Fruit fly (Drosophila melanogaster) whole organism, embryonic: ENCODE results near the gene CG6878.

ENCODE experiments used
- Aef1 ChIP-seq: fragments of 200-800 bp; sonication (Bioruptor generic); IDR thresholded peaks from 3 replicates; pipeline ENCODE4 v1.3.6; 2022; ENCODE audit warnings: missing biosample characterization, missing genetic modification characterization
- Atf-2 ChIP-seq: fragments of 200-800 bp; sonication (Bioruptor generic); optimal IDR thresholded peaks from 2 replicates; lab custom pipeline; 2016; ENCODE audit warnings: missing biosample characterization, missing genetic modification characterization
- BEAF-32 ChIP-seq: fragments of 200-800 bp; sonication (Bioruptor generic); optimal IDR thresholded peaks from 3 replicates; lab custom pipeline; 2017; ENCODE audit warnings: missing biosample characterization, missing genetic modification characterization, mild to moderate bottlenecking, moderate library complexity, missing genetic modification reagents
- CG10654 ChIP-seq: fragments of 200-800 bp; sonication (Bioruptor generic); optimal IDR thresholded peaks from 2 replicates; lab custom pipeline; 2016; ENCODE audit warnings: missing biosample characterization, missing genetic modification characterization
- CG11085 ChIP-seq: fragments of 200-800 bp; sonication (Bioruptor generic); IDR thresholded peaks from 2 replicates; pipeline ENCODE4 v1.3.6; 2022; ENCODE audit warnings: missing biosample characterization, missing genetic modification characterization
- CG11723 ChIP-seq: fragments of 200-800 bp; sonication (Bioruptor generic); optimal IDR thresholded peaks from 2 replicates; lab custom pipeline; 2017; ENCODE audit warnings: missing biosample characterization, mild to moderate bottlenecking, missing genetic modification characterization
- CG12155 ChIP-seq: fragments of 200-800 bp; sonication (Bioruptor generic); optimal IDR thresholded peaks from 3 replicates; lab custom pipeline; 2016; ENCODE audit warnings: missing biosample characterization, missing genetic modification characterization
- CG13123 ChIP-seq: fragments of 200-800 bp; sonication (Bioruptor generic); optimal IDR thresholded peaks from 2 replicates; lab custom pipeline; 2016; ENCODE audit warnings: missing biosample characterization, missing genetic modification characterization
- CG14441 ChIP-seq: fragments of 200-800 bp; sonication (Bioruptor generic); IDR thresholded peaks from 2 replicates; pipeline ENCODE4 v1.3.6; 2022; ENCODE audit warnings: missing biosample characterization, missing genetic modification characterization
- CG15073 ChIP-seq: fragments of 200-800 bp; sonication (Bioruptor generic); optimal IDR thresholded peaks from 2 replicates; lab custom pipeline; 2016; ENCODE audit warnings: missing biosample characterization, missing genetic modification characterization
- CG16813 ChIP-seq: fragments of 200-800 bp; sonication (Bioruptor generic); IDR thresholded peaks from 3 replicates; pipeline ENCODE4 v1.3.6; 2022; ENCODE audit warnings: missing biosample characterization, missing genetic modification characterization; ENCODE audit not compliant: partially characterized antibody
- CG17612 ChIP-seq: fragments of 200-800 bp; sonication (Bioruptor generic); IDR thresholded peaks from 2 replicates; pipeline ENCODE4 v1.3.6; 2022; ENCODE audit warnings: missing biosample characterization, missing genetic modification characterization
- CG17829 ChIP-seq: fragments of 200-800 bp; optimal IDR thresholded peaks from 2 replicates; lab custom pipeline; 2019; ENCODE audit warnings: missing biosample characterization, mild to moderate bottlenecking, missing genetic modification characterization, moderate library complexity
- CG1792 ChIP-seq: fragments of 200-800 bp; sonication (Bioruptor generic); optimal IDR thresholded peaks from 2 replicates; lab custom pipeline; 2016; ENCODE audit warnings: missing biosample characterization, missing genetic modification characterization
- CG18476 ChIP-seq: fragments of 200-800 bp; sonication (Bioruptor generic); optimal IDR thresholded peaks from 2 replicates; lab custom pipeline; 2016; ENCODE audit warnings: missing biosample characterization, mild to moderate bottlenecking, missing genetic modification characterization
- CG2129 ChIP-seq: fragments of 200-800 bp; sonication (Bioruptor generic); IDR thresholded peaks from 2 replicates; pipeline ENCODE4 v1.3.6; 2022; ENCODE audit warnings: missing biosample characterization, missing genetic modification characterization; ENCODE audit not compliant: partially characterized antibody
- CG30403 ChIP-seq: fragments of 200-800 bp; sonication (Bioruptor generic); optimal IDR thresholded peaks from 3 replicates; lab custom pipeline; 2016; ENCODE audit warnings: missing biosample characterization, missing genetic modification characterization
- CG3281 ChIP-seq: fragments of 200-800 bp; sonication (Bioruptor generic); optimal IDR thresholded peaks from 3 replicates; lab custom pipeline; 2017; ENCODE audit warnings: missing biosample characterization, mild to moderate bottlenecking, missing genetic modification characterization
- CG3995 ChIP-seq: fragments of 200-800 bp; sonication (Bioruptor generic); optimal IDR thresholded peaks from 3 replicates; lab custom pipeline; 2016; ENCODE audit warnings: missing biosample characterization, missing genetic modification characterization
- CG43689 ChIP-seq: fragments of 200-800 bp; sonication (Bioruptor generic); IDR thresholded peaks from 2 replicates; pipeline ENCODE4 v1.3.6; 2022; ENCODE audit warnings: missing biosample characterization, missing genetic modification characterization
- CG4730 ChIP-seq: fragments of 200-800 bp; sonication (Bioruptor generic); IDR thresholded peaks from 2 replicates; pipeline ENCODE4 v1.3.6; 2022; ENCODE audit warnings: missing biosample characterization, missing genetic modification characterization
- CG6272 ChIP-seq: fragments of 200-800 bp; sonication (Bioruptor generic); IDR thresholded peaks from 2 replicates; pipeline ENCODE4 v1.3.6; 2022; ENCODE audit warnings: missing biosample characterization, missing genetic modification characterization
- CG6654 ChIP-seq: fragments of 200-800 bp; sonication (Bioruptor generic); optimal IDR thresholded peaks from 2 replicates; lab custom pipeline; 2017; ENCODE audit warnings: missing biosample characterization, mild to moderate bottlenecking, missing genetic modification characterization
- CG7745 ChIP-seq: fragments of 200-800 bp; sonication (Bioruptor generic); optimal IDR thresholded peaks from 2 replicates; lab custom pipeline; 2018; ENCODE audit warnings: missing biosample characterization, mild to moderate bottlenecking, missing genetic modification characterization, moderate library complexity
- CkIIα-i1 ChIP-seq: fragments of 200-800 bp; sonication (Bioruptor generic); IDR thresholded peaks from 2 replicates; pipeline ENCODE4 v1.3.6; 2022; ENCODE audit warnings: missing biosample characterization, missing genetic modification characterization
- GATAe ChIP-seq: fragments of 200-800 bp; sonication (Bioruptor generic); conservative IDR thresholded peaks from 2 replicates; pipeline ENCODE4 v1.3.6; 2022; ENCODE audit warnings: missing biosample characterization, missing genetic modification characterization
- HLH3B ChIP-seq: fragments of 200-800 bp; sonication (Bioruptor generic); IDR thresholded peaks from 2 replicates; pipeline ENCODE4 v1.3.6; 2022; ENCODE audit warnings: missing biosample characterization, missing genetic modification characterization
- Hmr ChIP-seq: fragments of 200-800 bp; sonication (Bioruptor generic); optimal IDR thresholded peaks from 3 replicates; lab custom pipeline; 2017; ENCODE audit warnings: mild to moderate bottlenecking, missing biosample characterization, missing genetic modification reagents, missing genetic modification characterization
- NfI ChIP-seq: fragments of 200-800 bp; sonication (Bioruptor generic); optimal IDR thresholded peaks from 3 replicates; lab custom pipeline; 2018; ENCODE audit warnings: missing biosample characterization, mild to moderate bottlenecking, missing genetic modification characterization, moderate library complexity
- Poxn ChIP-seq: fragments of 200-800 bp; sonication (Bioruptor generic); IDR thresholded peaks from 2 replicates; pipeline ENCODE4 v1.3.6; 2022; ENCODE audit warnings: missing biosample characterization, missing genetic modification characterization
- Vsx1 ChIP-seq: fragments of 200-800 bp; sonication (Bioruptor generic); optimal IDR thresholded peaks from 2 replicates; lab custom pipeline; 2017; ENCODE audit warnings: missing biosample characterization, mild to moderate bottlenecking, missing genetic modification characterization, missing genetic modification reagents
- YL-1 ChIP-seq: fragments of 200-800 bp; sonication (Bioruptor generic); optimal IDR thresholded peaks from 3 replicates; lab custom pipeline; 2017; ENCODE audit warnings: missing biosample characterization, mild to moderate bottlenecking, missing genetic modification characterization
- aop ChIP-seq: fragments of 200-800 bp; sonication (Bioruptor generic); IDR thresholded peaks from 2 replicates; pipeline ENCODE4 v1.3.6; 2022; ENCODE audit warnings: missing biosample characterization, missing genetic modification characterization
- ase ChIP-seq: fragments of 200-800 bp; sonication (Bioruptor generic); IDR thresholded peaks from 3 replicates; pipeline ENCODE4 v1.3.6; 2022; ENCODE audit warnings: missing biosample characterization, missing genetic modification characterization
- ash1 ChIP-seq: fragments of 200-800 bp; sonication (Bioruptor generic); optimal IDR thresholded peaks from 2 replicates; lab custom pipeline; 2018; ENCODE audit warnings: missing biosample characterization, mild to moderate bottlenecking, missing genetic modification characterization
- az2 ChIP-seq: fragments of 200-800 bp; sonication (Bioruptor generic); optimal IDR thresholded peaks from 3 replicates; lab custom pipeline; 2016; ENCODE audit warnings: missing biosample characterization, missing genetic modification characterization
- br ChIP-seq: fragments of >200 bp; optimal IDR thresholded peaks from 2 replicates; lab custom pipeline; 2017
- croc ChIP-seq: fragments of 200-800 bp; sonication (Bioruptor generic); conservative IDR thresholded peaks from 3 replicates; pipeline ENCODE4 v1.3.6; 2022; ENCODE audit warnings: missing biosample characterization, missing genetic modification characterization
- dati ChIP-seq: fragments of 200-800 bp; sonication (Bioruptor generic); IDR thresholded peaks from 2 replicates; pipeline ENCODE4 v1.3.6; 2022; ENCODE audit warnings: missing biosample characterization, missing genetic modification characterization
- gcm ChIP-seq: fragments of 200-800 bp; sonication (Bioruptor generic); optimal IDR thresholded peaks from 2 replicates; lab custom pipeline; 2019; ENCODE audit warnings: missing biosample characterization, mild to moderate bottlenecking, missing genetic modification characterization, moderate library complexity
- insv ChIP-seq, 2 experiments: fragments of 200-800 bp; sonication (Bioruptor generic); optimal IDR thresholded peaks; 3 replicates each; lab custom pipeline; 2016 to 2018; ENCODE audit warnings: missing biosample characterization in 2 of 2, missing genetic modification characterization in 2 of 2
- lmd ChIP-seq: fragments of 200-800 bp; sonication (Bioruptor generic); IDR thresholded peaks from 2 replicates; pipeline ENCODE4 v1.3.6; 2022; ENCODE audit warnings: missing biosample characterization, missing genetic modification characterization
- lov ChIP-seq, 2 experiments: fragments of 200-800 bp in 1 of 2; fragments of >200 bp in 1 of 2; sonication (Bioruptor generic) in 1 of 2; IDR thresholded peaks in 1 of 2; optimal IDR thresholded peaks in 1 of 2; 2 replicates in 1 of 2; 3 replicates in 1 of 2; pipeline versions ENCODE4 v1.3.6 to Lab custom; 2017 to 2022; ENCODE audit warnings: missing biosample characterization in 1 of 2, missing genetic modification characterization in 1 of 2
- org-1 ChIP-seq: fragments of 200-800 bp; sonication (Bioruptor generic); optimal IDR thresholded peaks from 2 replicates; lab custom pipeline; 2017; ENCODE audit warnings: missing biosample characterization, missing genetic modification characterization
- pnt ChIP-seq: fragments of 200-800 bp; sonication (Bioruptor generic); optimal IDR thresholded peaks from 3 replicates; lab custom pipeline; 2016; ENCODE audit warnings: missing biosample characterization, missing genetic modification characterization
- seq ChIP-seq: fragments of 200-800 bp; sonication (Bioruptor generic); IDR thresholded peaks from 2 replicates; pipeline ENCODE4 v1.3.6; 2022; ENCODE audit warnings: missing biosample characterization, missing genetic modification characterization
- sob ChIP-seq: fragments of 200-800 bp; sonication (Bioruptor generic); IDR thresholded peaks from 2 replicates; pipeline ENCODE4 v1.3.6; 2022; ENCODE audit warnings: missing biosample characterization, missing genetic modification characterization
- ssp ChIP-seq: fragments of 200-800 bp; sonication (Bioruptor generic); IDR thresholded peaks from 2 replicates; pipeline ENCODE4 v1.3.6; 2022; ENCODE audit warnings: missing biosample characterization, missing genetic modification characterization
- tio ChIP-seq: fragments of 200-800 bp; sonication (Bioruptor generic); optimal IDR thresholded peaks from 2 replicates; lab custom pipeline; 2017; ENCODE audit warnings: missing biosample characterization, missing genetic modification characterization, inconsistent platforms
- unpg ChIP-seq: fragments of 200-800 bp; sonication (Bioruptor generic); optimal IDR thresholded peaks from 3 replicates; lab custom pipeline; 2018; ENCODE audit warnings: missing biosample characterization, mild to moderate bottlenecking, missing genetic modification characterization, moderate library complexity

The CG6878 gene

DNA sequence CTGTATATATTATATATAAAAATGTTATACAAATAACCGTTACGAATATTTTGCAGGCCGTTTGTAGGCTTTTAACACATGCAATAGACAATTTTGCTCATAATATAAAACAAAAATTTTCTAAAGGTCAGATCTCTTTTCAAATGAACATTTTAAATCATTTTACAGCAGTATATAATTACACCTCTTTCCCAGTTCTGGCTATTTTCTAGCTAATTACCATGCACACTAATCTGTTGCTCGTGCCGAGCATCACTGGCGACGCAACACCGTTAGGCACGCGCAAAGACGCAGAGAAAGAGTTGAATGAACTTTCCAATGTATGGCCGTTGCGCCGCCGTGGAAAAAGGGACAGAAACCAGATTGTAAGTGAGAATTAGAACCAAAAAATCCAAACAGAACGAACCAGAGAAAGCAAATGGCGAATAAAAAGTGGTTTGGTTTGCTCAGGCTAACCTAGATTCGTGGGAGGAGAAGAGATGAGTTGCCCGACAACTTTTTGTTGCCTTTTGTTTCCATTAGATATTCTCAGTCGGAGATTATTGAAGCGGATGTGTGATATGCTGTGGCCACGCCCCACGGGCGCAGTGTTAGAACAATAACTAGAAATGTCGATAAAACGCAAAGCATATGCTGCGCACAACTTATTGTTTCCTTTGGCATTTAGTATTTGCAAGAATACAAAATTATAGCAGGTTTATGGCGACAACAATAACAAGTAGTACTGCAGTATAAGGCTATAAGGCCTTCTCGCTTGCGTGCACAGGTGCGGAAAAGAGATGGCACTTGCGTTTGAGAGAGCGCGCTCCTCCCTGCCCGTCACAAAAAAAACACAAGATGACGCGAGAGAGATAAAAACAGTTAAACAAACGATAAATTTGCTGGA, 20.3 kb upstream of the CG6878 start (continued):
- TF ChIP-seq aop (no peak), ase (GFP tag; lab: Robert Waterston, UW) (no peak), gcm (GFP tag; lab: Kevin White, UChicago) (no peak), CG4730 (GFP tag; lab: Robert Waterston, UW) (no peak), lov (optimal IDR thresholded peaks at IDR 0.05; lab: Kevin White, UChicago) (no peak), lov (GFP tag; IDR thresholded peaks at IDR 0.05; lab: Robert Waterston, UW) (no peak), CG12155 (GFP tag; lab: Kevin White, UChicago) (no peak), CG15073 (GFP tag; lab: Kevin White, UChicago) (no peak), BEAF-32 (no peak), CG30403 (peak; percentile 59), Aef1 (GFP tag; lab: Robert Waterston, UW) (peak; percentile 49; the same call in 2 of the 3 replicates), Hmr (GFP tag; lab: Kevin White, UChicago) (peak; percentile 19), sob (GFP tag; lab: Robert Waterston, UW) (peak; percentile 25; the same call in 1 of the 2 replicates), CG2129 (no peak), org-1 (GFP tag; lab: Kevin White, UChicago) (no peak), CG1792 (no peak), CG7745 (tag; lab: Kevin White, UChicago) (no peak), unpg (GFP tag; lab: Kevin White, UChicago) (peak; percentile 16), CG11085 (GFP tag; lab: Robert Waterston, UW) (0 out of 2 replicates have a peak, but pooled peaks have one; percentile 17), HLH3B (GFP tag; lab: Robert Waterston, UW) (no peak), CG16813 (GFP tag; lab: Robert Waterston, UW) (no peak), seq (GFP tag; lab: Robert Waterston, UW) (no peak), dati (GFP tag; lab: Robert Waterston, UW) (no peak), CG14441 (GFP tag; lab: Robert Waterston, UW) (peak; percentile 26; the same call in 1 of the 2 replicates), ssp (no peak), br (lab: Kevin White, UChicago) (no peak), insv (GFP tag; optimal IDR thresholded peaks at IDR 0.05; lab: Kevin White, UChicago) (peak in 1 of 2 experiments; percentile 80), CG43689 (GFP tag; lab: Robert Waterston, UW) (no peak), ash1 (GFP tag; lab: Kevin White, UChicago) (no peak), az2 (GFP tag; lab: Kevin White, UChicago) (no peak), CG17829 (no peak), YL-1 (GFP tag; lab: Kevin White, UChicago) (peak; percentile 84), CG18476 (GFP tag; lab: Kevin White, UChicago) (no peak), Atf-2 (GFP tag; lab: Kevin White, UChicago) (no peak), lmd (GFP tag; lab: Robert Waterston, UW) (peak; percentile 30), CG3995 (no peak), CG11723 (peak; percentile 8), NfI (GFP tag; lab: Kevin White, UChicago) (no peak), CG10654 (GFP tag; lab: Kevin White, UChicago) (no peak), CkIIα-i1 (GFP tag; lab: Robert Waterston, UW) (no peak), tio (GFP tag; lab: Kevin White, UChicago) (no peak), CG6272 (no peak), CG3281 (GFP tag; lab: Kevin White, UChicago) (no peak), CG6654 (no peak), CG13123 (GFP tag; lab: Kevin White, UChicago) (no peak), croc (GFP tag; lab: Robert Waterston, UW) (no peak), pnt (GFP tag; lab: Kevin White, UChicago) (no peak), GATAe (GFP tag; lab: Robert Waterston, UW) (no peak), CG17612 (no peak), Poxn (GFP tag; lab: Robert Waterston, UW) (no peak), Vsx1 (GFP tag; lab: Kevin White, UChicago) (peak; percentile 69)
